Fruit fly (Drosophila melanogaster) S2 (cell line): ENCODE measurements around the gene CG17196.

ENCODE experiments used
- CG8478 ChIP-seq: fragments of >200 bp; optimal IDR thresholded peaks from 2 replicates; lab custom pipeline; 2018
- CTCF ChIP-seq, 2 experiments: fragments of >200 bp; optimal IDR thresholded peaks; 2 replicates each; lab custom pipeline; 2018

- no peak for TF ChIP-seq CTCF (optimal IDR thresholded peaks at IDR 0.05; lab: Kevin White, UChicago)
- TF ChIP-seq CG8478, result no peak
These were observed 22.2 kb downstream of the CG17196 start for dm6 chr3R:25753798-25754197.
